Worm (Caenorhabditis elegans) whole organism, mixed stage, embryonic: ENCODE results near the gene mdt-29.

ENCODE experiments used
- nhr-12 ChIP-seq: fragments of 150-350 bp; optimal IDR thresholded peaks from 2 replicates; lab custom pipeline; 2014; ENCODE audit warnings: missing biosample characterization, missing genetic modification characterization
- ztf-11 ChIP-seq: fragments of 150-350 bp; optimal IDR thresholded peaks from 2 replicates; lab custom pipeline; 2014; ENCODE audit warnings: missing biosample characterization, missing genetic modification characterization

DNA sequence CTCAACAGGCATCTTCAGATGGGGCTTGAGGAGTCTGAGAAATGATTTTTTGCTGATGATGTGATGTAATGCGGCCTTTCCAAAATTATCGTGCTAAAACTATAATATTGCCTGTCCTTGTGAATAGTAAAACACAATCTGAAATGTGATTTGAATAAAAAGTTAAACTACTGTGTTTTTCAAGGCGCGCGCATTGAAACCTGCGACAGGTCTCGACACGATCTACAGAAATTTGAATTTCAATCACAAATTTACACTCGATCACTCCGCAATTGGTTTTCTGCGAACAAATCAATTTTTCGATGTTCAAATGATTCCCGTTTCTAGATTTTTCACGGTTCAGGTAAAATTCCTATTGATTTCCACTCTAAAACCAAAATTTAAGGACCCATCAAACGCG lies 17.3 kb upstream of the mdt-29 start, which contains the start of gene toca-2:
- no peak for TF ChIP-seq ztf-11 (tag; lab: Kevin White, UChicago)
- no peak for TF ChIP-seq nhr-12 (tag; lab: Kevin White, UChicago)
